Worm (Caenorhabditis elegans) whole organism, young adult: Measurements from ENCODE around the gene F14H12.2.

ENCODE experiments used
- F23B12.7 ChIP-seq: sonication (generic microtip); optimal IDR thresholded peaks from 2 replicates; lab custom pipeline; 2017; ENCODE audit warnings: missing genetic modification characterization, mild to moderate bottlenecking, missing compliant biosample characterization, antibody characterized with exemption, moderate library complexity; ENCODE audit not compliant: insufficient read depth
- ama-1 ChIP-seq, 3 experiments: fragments of 150-350 bp in 1 of 3; sonication (generic microtip) in 2 of 3; optimal IDR thresholded peaks; 2 replicates each; lab custom pipeline; 2014 to 2018; ENCODE audit warnings: missing biosample characterization in 2 of 3, missing genetic modification characterization in 2 of 3, missing genetic modification reagents in 2 of 3
- athp-1 ChIP-seq: sonication (generic microtip); optimal IDR thresholded peaks from 2 replicates; lab custom pipeline; 2017; ENCODE audit warnings: mild to moderate bottlenecking, missing genetic modification characterization, missing compliant biosample characterization
- ceh-27 ChIP-seq: fragments of 200-800 bp; sonication (Bioruptor generic); optimal IDR thresholded peaks from 2 replicates; lab custom pipeline; 2018; ENCODE audit warnings: mild to moderate bottlenecking, missing genetic modification characterization, moderate library complexity, missing compliant biosample characterization
- ceh-58 ChIP-seq: fragments of 200-800 bp; sonication (Bioruptor generic); IDR thresholded peaks from 2 replicates; pipeline ENCODE4 v1.3.6; 2022; ENCODE audit warnings: missing genetic modification characterization, missing compliant biosample characterization
- ceh-79 ChIP-seq: sonication (generic microtip); optimal IDR thresholded peaks from 2 replicates; lab custom pipeline; 2017; ENCODE audit warnings: mild to moderate bottlenecking, missing genetic modification characterization, missing compliant biosample characterization
- lsl-1 ChIP-seq: fragments of 200-800 bp; sonication (Bioruptor generic); optimal IDR thresholded peaks from 2 replicates; lab custom pipeline; 2018; ENCODE audit warnings: mild to moderate bottlenecking, missing genetic modification characterization, moderate library complexity, missing compliant biosample characterization
- snpc-1.3 ChIP-seq: sonication (generic microtip); optimal IDR thresholded peaks from 2 replicates; lab custom pipeline; 2017; ENCODE audit warnings: missing genetic modification characterization, mild to moderate bottlenecking, missing compliant biosample characterization, antibody characterized with exemption, moderate library complexity, missing genotype, missing genetic modification reagents; ENCODE audit not compliant: insufficient read depth
- ztf-22 ChIP-seq: fragments of 200-800 bp; sonication (Bioruptor generic); optimal IDR thresholded peaks from 2 replicates; lab custom pipeline; 2018; ENCODE audit warnings: mild to moderate bottlenecking, missing genetic modification characterization, moderate library complexity, missing compliant biosample characterization

The F14H12.2 gene

DNA sequence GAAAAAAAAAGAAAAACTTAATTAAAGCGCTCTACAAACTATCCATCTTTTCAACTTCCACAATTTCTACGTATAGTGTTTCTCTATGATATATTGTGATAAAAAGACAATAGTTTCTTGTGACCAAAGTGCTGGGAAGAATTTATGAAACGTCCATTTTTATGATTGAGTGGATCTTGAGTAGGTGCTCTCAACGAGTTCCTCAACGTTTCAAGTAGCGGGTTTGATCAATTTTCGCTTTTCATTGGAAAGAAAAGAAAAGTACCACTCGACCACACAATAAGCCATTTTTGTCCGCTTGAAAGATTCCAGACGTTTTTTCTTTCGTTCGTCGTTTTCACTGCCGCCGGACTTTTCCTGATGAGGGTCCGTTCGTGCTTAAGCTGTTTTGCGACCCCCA, 47.2 kb downstream of the F14H12.2 start:
- TF ChIP-seq ceh-27 (GFP tag; lab: Kevin White, UChicago) (peak; percentile 87), ztf-22 (GFP tag; lab: Kevin White, UChicago) (no peak), snpc-1.3 (tag; lab: Kevin White, UChicago) (no peak), ceh-58 (no peak), ceh-79 (tag; lab: Kevin White, UChicago) (no peak), F23B12.7 (tag; lab: Kevin White, UChicago) (no peak), lsl-1 (no peak), athp-1 (tag; lab: Kevin White, UChicago) (no peak)

DNA sequence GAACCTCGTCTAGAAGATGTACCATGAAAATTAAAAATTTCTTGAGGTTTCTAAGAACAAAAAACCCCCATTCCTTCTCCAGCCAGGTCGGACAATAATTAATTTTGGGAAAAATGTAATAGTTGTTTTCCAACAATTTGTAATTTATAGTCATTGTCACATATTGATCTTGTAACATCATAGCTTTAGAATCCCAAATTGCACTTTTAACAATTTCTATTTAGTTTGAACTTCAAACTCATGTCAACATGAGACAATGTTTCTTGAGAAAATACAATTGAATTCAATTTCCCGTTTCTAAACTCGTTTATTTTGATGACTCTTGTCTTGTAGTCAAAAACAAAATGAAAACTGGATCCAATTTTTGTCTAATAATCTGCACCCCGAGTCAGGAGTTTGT, 50.0 kb downstream of the F14H12.2 start:
- TF ChIP-seq ama-1 (optimal IDR thresholded peaks at IDR 0.05; lab: Kevin White, UChicago) (no peak), ama-1 (GFP tag; optimal IDR thresholded peaks at IDR 0.05; lab: Kevin White, UChicago) (no peak)
